Fruit fly (Drosophila melanogaster): Measurements from ENCODE around the gene Arglu1.

Arglu1 gene

DNA sequence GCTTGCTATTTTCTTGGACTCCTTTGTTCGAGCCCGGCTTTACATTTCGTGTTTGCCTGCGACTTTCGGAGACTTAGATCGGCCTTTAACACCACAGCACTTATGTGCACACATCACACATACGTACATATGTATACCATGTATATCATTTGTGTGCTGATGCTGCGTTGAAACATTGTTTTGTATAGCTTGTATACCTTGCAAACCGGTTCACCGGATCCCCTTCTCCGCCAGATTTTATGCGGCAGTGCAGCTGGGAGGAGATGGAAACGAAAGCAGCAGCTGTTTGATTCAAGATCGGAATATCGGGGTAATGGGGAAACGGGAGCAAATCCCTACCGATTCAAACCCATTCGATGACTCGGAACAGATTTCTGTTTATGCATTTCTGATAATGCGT is 8.1 kb upstream of the Arglu1 start (continued):
- TF ChIP-seq Med (GFP tag) (peak; percentile 74), CG10209 (GFP tag; optimal IDR thresholded peaks at IDR 0.05) (no peak), fru (optimal IDR thresholded peaks at IDR 0.05) (no peak), mld (GFP tag; IDR thresholded peaks at IDR 0.05; ENCODE audit: partially characterized antibody) (no peak), NfI (GFP tag; optimal IDR thresholded peaks at IDR 0.05) (no peak), CG17802 (tag; optimal IDR thresholded peaks at IDR 0.05) (no peak), Deaf1 (tag; optimal IDR thresholded peaks at IDR 0.05) (no peak), Pdp1 (GFP tag; optimal IDR thresholded peaks at IDR 0.05) (no peak), Bdp1 (GFP tag; optimal IDR thresholded peaks at IDR 0.05) (no peak), Doc2 (GFP tag; IDR thresholded peaks at IDR 0.05) (no peak), CG42726 (GFP tag; IDR thresholded peaks at IDR 0.05; ENCODE audit: partially characterized antibody) (no peak), CG12219 (GFP tag; optimal IDR thresholded peaks at IDR 0.05) (no peak), CG13287 (GFP tag; IDR thresholded peaks at IDR 0.05; ENCODE audit: partially characterized antibody) (no peak), TFAM (GFP tag; optimal IDR thresholded peaks at IDR 0.05) (no peak), wor (GFP tag; IDR thresholded peaks at IDR 0.05) (no peak), zen2 (GFP tag; IDR thresholded peaks at IDR 0.05; ENCODE audit: partially characterized antibody) (no peak), sens (GFP tag) (no peak), ase (GFP tag; IDR thresholded peaks at IDR 0.05) (no peak), slp2 (GFP tag; optimal IDR thresholded peaks at IDR 0.05) (no peak), Stat92E (GFP tag; optimal IDR thresholded peaks at IDR 0.05) (peak in 1 of 3 experiments; percentile 49), CG6683 (GFP tag; optimal IDR thresholded peaks at IDR 0.05) (no peak), CG34422 (GFP tag; IDR thresholded peaks at IDR 0.05) (no peak), CG10431 (GFP tag; optimal IDR thresholded peaks at IDR 0.05) (peak; percentile 98), az2 (GFP tag; optimal IDR thresholded peaks at IDR 0.05) (no peak), CG15479 (GFP tag; optimal IDR thresholded peaks at IDR 0.05) (no peak), lov (optimal IDR thresholded peaks at IDR 0.05) (no peak), lov (GFP tag; IDR thresholded peaks at IDR 0.05) (no peak)

DNA sequence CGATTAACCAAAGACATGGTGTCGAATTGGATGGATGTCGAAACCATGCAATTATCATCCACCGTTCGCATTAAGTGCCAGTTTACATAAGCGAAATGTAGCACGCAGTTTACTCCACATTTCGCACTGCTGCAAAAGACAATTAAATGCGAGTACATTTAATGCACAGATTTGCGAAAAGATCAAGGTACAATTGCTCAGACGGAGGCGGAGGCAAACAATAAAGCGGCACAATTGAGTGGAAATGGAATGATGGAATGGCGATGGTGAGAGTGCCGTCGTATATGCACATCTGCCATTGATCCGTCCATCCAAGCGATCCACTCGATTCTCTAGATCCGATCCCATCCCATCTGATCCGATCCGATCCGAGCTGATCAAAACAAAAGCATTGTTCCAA is 7.2 kb upstream of the Arglu1 start:
- TF ChIP-seq nom (GFP tag; optimal IDR thresholded peaks at IDR 0.05) (peak; percentile 82), Ets65A (GFP tag) (peak; percentile 24), CG12219 (GFP tag; optimal IDR thresholded peaks at IDR 0.05) (no peak), pita (GFP tag; optimal IDR thresholded peaks at IDR 0.05) (no peak)

DNA sequence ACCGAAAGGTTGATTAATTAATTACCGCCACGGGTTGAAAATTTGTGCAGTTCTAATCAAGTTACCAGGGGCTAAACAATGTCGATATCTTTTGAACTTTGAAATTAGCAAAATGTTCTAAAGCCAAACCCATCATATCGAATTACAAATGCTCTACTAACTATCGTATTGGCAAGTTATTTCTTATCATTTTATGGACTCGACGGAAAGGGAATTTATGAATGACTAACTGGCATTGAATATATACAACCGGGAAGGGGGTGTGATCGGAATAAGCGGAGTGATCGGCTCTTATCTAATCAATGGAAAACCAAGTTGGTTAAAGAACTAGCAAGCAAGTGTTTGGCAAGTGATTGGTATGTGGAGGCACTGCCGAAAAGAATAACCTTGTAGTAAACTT is 5.6 kb upstream of the Arglu1 start:
- TF ChIP-seq Oli (tag; optimal IDR thresholded peaks at IDR 0.05) (no peak), CTCF (GFP tag; optimal IDR thresholded peaks at IDR 0.05) (no peak), NK7.1 (GFP tag; optimal IDR thresholded peaks at IDR 0.05) (no peak), vfl (GFP tag; optimal IDR thresholded peaks at IDR 0.05) (no peak), zfh1 (GFP tag; IDR thresholded peaks at IDR 0.05) (no peak), CG16779 (GFP tag; IDR thresholded peaks at IDR 0.05) (no peak), Dfd (GFP tag; optimal IDR thresholded peaks at IDR 0.05) (no peak), HLH3B (GFP tag; IDR thresholded peaks at IDR 0.05) (no peak), CG12391 (tag; optimal IDR thresholded peaks at IDR 0.05) (no peak), CG3065 (GFP tag; optimal IDR thresholded peaks at IDR 0.05) (no peak), sob (GFP tag; IDR thresholded peaks at IDR 0.05) (0 out of 2 replicates have a peak, but pooled peaks have one; percentile 16), CG8290 (GFP tag; optimal IDR thresholded peaks at IDR 0.05) (no peak), CG8290 (tag; optimal IDR thresholded peaks at IDR 0.05) (peak in 1 of 2 experiments; percentile 85), Xrp1 (GFP tag; IDR thresholded peaks at IDR 0.05) (no peak), Trl (optimal IDR thresholded peaks at IDR 0.05) (no peak), Trl (GFP tag; optimal IDR thresholded peaks at IDR 0.05) (no peak), CG31441 (GFP tag; IDR thresholded peaks at IDR 0.05) (no peak), so (GFP tag; IDR thresholded peaks at IDR 0.05) (no peak), CG6654 (GFP tag; optimal IDR thresholded peaks at IDR 0.05) (no peak), CG9797 (GFP tag; optimal IDR thresholded peaks at IDR 0.05) (no peak), CG17568 (GFP tag; optimal IDR thresholded peaks at IDR 0.05) (no peak), Dll (GFP tag; IDR thresholded peaks at IDR 0.05; ENCODE audit: partially characterized antibody) (no peak), Dip2 (GFP tag; IDR thresholded peaks at IDR 0.05) (no peak)
